Worm (Caenorhabditis elegans) whole organism, young adult: ENCODE data around the gene F54B8.1.
"Not testable (repeated sequence)": the region's sequence is repeated elsewhere in the genome, so short reads cannot be mapped to it uniquely, and the experiment has no call there.

Experiments
- B0035.1 ChIP-seq: sonication (generic microtip); optimal IDR thresholded peaks from 2 replicates; lab custom pipeline; 2016; ENCODE audit warnings: missing genetic modification characterization, mild to moderate bottlenecking, missing compliant biosample characterization, missing genotype, missing genetic modification reagents
- C17E4.6 ChIP-seq: fragments of 200-800 bp; sonication (Bioruptor generic); IDR thresholded peaks from 2 replicates; pipeline ENCODE4 v1.3.6; 2022; ENCODE audit warnings: missing genetic modification reagents, missing genetic modification characterization, missing compliant biosample characterization
- F22D6.2 ChIP-seq: sonication (generic microtip); optimal IDR thresholded peaks from 2 replicates; lab custom pipeline; 2016; ENCODE audit warnings: mild to moderate bottlenecking, missing genetic modification characterization, missing compliant biosample characterization
- F52B5.7 ChIP-seq: sonication (generic microtip); optimal IDR thresholded peaks from 2 replicates; lab custom pipeline; 2016; ENCODE audit warnings: mild to moderate bottlenecking, missing genetic modification characterization, missing compliant biosample characterization
- T07F8.4 ChIP-seq: sonication (generic microtip); optimal IDR thresholded peaks from 2 replicates; lab custom pipeline; 2016; ENCODE audit warnings: mild to moderate bottlenecking, missing genetic modification characterization, moderate library complexity, missing compliant biosample characterization
- Y53F4B.3 ChIP-seq: fragments of 200-800 bp; sonication (Bioruptor generic); IDR thresholded peaks from 2 replicates; pipeline ENCODE4 v1.3.6; 2022; ENCODE audit warnings: missing genetic modification reagents, missing genetic modification characterization, missing compliant biosample characterization
- Y53G8AR.9 ChIP-seq: fragments of 200-800 bp; sonication (Bioruptor generic); conservative IDR thresholded peaks from 2 replicates; pipeline ENCODE4 v1.3.6; 2022; ENCODE audit warnings: missing genetic modification reagents, missing genetic modification characterization, missing compliant biosample characterization
- akir-1 ChIP-seq: fragments of 200-800 bp; sonication (Bioruptor generic); optimal IDR thresholded peaks from 2 replicates; lab custom pipeline; 2018; ENCODE audit warnings: mild to moderate bottlenecking, missing genetic modification characterization, moderate library complexity, missing compliant biosample characterization
- atf-7 ChIP-seq: sonication (generic microtip); optimal IDR thresholded peaks from 2 replicates; lab custom pipeline; 2017; ENCODE audit warnings: mild to moderate bottlenecking, missing genetic modification characterization, missing compliant biosample characterization
- athp-1 ChIP-seq: sonication (generic microtip); optimal IDR thresholded peaks from 2 replicates; lab custom pipeline; 2017; ENCODE audit warnings: mild to moderate bottlenecking, missing genetic modification characterization, missing compliant biosample characterization
- attf-5 ChIP-seq: fragments of 200-800 bp; sonication (Bioruptor generic); optimal IDR thresholded peaks from 2 replicates; lab custom pipeline; 2018; ENCODE audit warnings: mild to moderate bottlenecking, missing genetic modification characterization, missing compliant biosample characterization
- bed-1 ChIP-seq: fragments of 200-800 bp; sonication (Bioruptor generic); IDR thresholded peaks from 2 replicates; pipeline ENCODE4 v1.3.6; 2022; ENCODE audit warnings: missing genetic modification reagents, missing genetic modification characterization, missing compliant biosample characterization
- bed-2 ChIP-seq: fragments of 200-800 bp; sonication (Bioruptor generic); IDR thresholded peaks from 2 replicates; pipeline ENCODE4 v1.3.6; 2022; ENCODE audit warnings: missing genetic modification reagents, missing genetic modification characterization, missing compliant biosample characterization
- efl-1 ChIP-seq: fragments of 150-350 bp; optimal IDR thresholded peaks from 2 replicates; lab custom pipeline; 2014; ENCODE audit warnings: missing biosample characterization, missing genetic modification reagents, missing genetic modification characterization
- ekl-4 ChIP-seq: fragments of 200-800 bp; sonication (Bioruptor generic); IDR thresholded peaks from 2 replicates; pipeline ENCODE4 v1.3.6; 2022; ENCODE audit warnings: missing genetic modification reagents, missing genetic modification characterization, missing compliant biosample characterization
- him-1 ChIP-seq: sonication (generic microtip); optimal IDR thresholded peaks from 2 replicates; lab custom pipeline; 2016; ENCODE audit warnings: missing genotype, missing genetic modification reagents, missing genetic modification characterization, missing compliant biosample characterization
- hlh-12 ChIP-seq: sonication (generic microtip); optimal IDR thresholded peaks from 2 replicates; lab custom pipeline; 2016; ENCODE audit warnings: missing genetic modification characterization, missing compliant biosample characterization
- hmg-1.2 ChIP-seq: fragments of 200-800 bp; sonication (Bioruptor generic); IDR thresholded peaks from 2 replicates; pipeline ENCODE4 v1.3.6; 2022; ENCODE audit warnings: missing genetic modification reagents, missing genetic modification characterization, missing compliant biosample characterization
- madf-8 ChIP-seq: fragments of 200-800 bp; sonication (Bioruptor generic); conservative IDR thresholded peaks from 2 replicates; pipeline ENCODE4 v1.3.6; 2022; ENCODE audit warnings: missing genetic modification reagents, missing genetic modification characterization, missing compliant biosample characterization
- mes-4 ChIP-seq: sonication (generic microtip); optimal IDR thresholded peaks from 2 replicates; lab custom pipeline; 2016; ENCODE audit warnings: missing genotype, missing genetic modification characterization, missing compliant biosample characterization
- mxl-1 ChIP-seq: sonication (generic microtip); optimal IDR thresholded peaks from 2 replicates; lab custom pipeline; 2016; ENCODE audit warnings: missing genetic modification characterization, missing compliant biosample characterization
- nfya-2 ChIP-seq: fragments of 200-800 bp; sonication (Bioruptor generic); IDR thresholded peaks from 2 replicates; pipeline ENCODE4 v1.3.6; 2022; ENCODE audit warnings: missing genetic modification reagents, missing genetic modification characterization, missing compliant biosample characterization
- nhr-179 ChIP-seq: sonication (generic microtip); optimal IDR thresholded peaks from 2 replicates; lab custom pipeline; 2016; ENCODE audit warnings: mild to moderate bottlenecking, missing genetic modification characterization, missing compliant biosample characterization
- rec-8 ChIP-seq, 2 experiments: sonication (generic microtip); optimal IDR thresholded peaks; 2 replicates each; lab custom pipeline; 2016; ENCODE audit warnings: mild to moderate bottlenecking in 2 of 2, missing genetic modification characterization in 2 of 2, missing genetic modification reagents in 2 of 2, missing genotype in 2 of 2, missing biosample characterization in 1 of 2, missing compliant biosample characterization in 1 of 2, moderate library complexity in 1 of 2
- repo-1 ChIP-seq: sonication (generic microtip); optimal IDR thresholded peaks from 2 replicates; lab custom pipeline; 2017; ENCODE audit warnings: mild to moderate bottlenecking, missing genetic modification characterization, missing compliant biosample characterization
- rpc-1 ChIP-seq, 2 experiments: fragments of 150-350 bp in 1 of 2; sonication (generic microtip) in 1 of 2; optimal IDR thresholded peaks; 2 replicates each; lab custom pipeline; 2014 to 2018; ENCODE audit warnings: missing biosample characterization in 1 of 2, missing genetic modification characterization in 1 of 2, missing genetic modification reagents in 1 of 2, missing genotype in 1 of 2
- snpc-1.3 ChIP-seq: sonication (generic microtip); optimal IDR thresholded peaks from 2 replicates; lab custom pipeline; 2017; ENCODE audit warnings: missing genetic modification characterization, mild to moderate bottlenecking, missing compliant biosample characterization, antibody characterized with exemption, moderate library complexity, missing genotype, missing genetic modification reagents; ENCODE audit not compliant: insufficient read depth
- snpc-3.4 ChIP-seq: sonication (generic microtip); optimal IDR thresholded peaks from 2 replicates; lab custom pipeline; 2017; ENCODE audit warnings: missing genetic modification characterization, mild to moderate bottlenecking, missing compliant biosample characterization, antibody characterized with exemption, moderate library complexity, missing genotype, missing genetic modification reagents
- tbp1 ChIP-seq: fragments of 200-800 bp; sonication (Bioruptor generic); optimal IDR thresholded peaks from 2 replicates; lab custom pipeline; 2018; ENCODE audit warnings: mild to moderate bottlenecking, missing genetic modification characterization, missing compliant biosample characterization
- tbx-9 ChIP-seq: sonication (generic microtip); optimal IDR thresholded peaks from 2 replicates; lab custom pipeline; 2016; ENCODE audit warnings: borderline replicate concordance, missing genetic modification characterization, inconsistent platforms, missing compliant biosample characterization
- unc-130 ChIP-seq: sonication (generic microtip); optimal IDR thresholded peaks from 2 replicates; lab custom pipeline; 2016; ENCODE audit warnings: missing genetic modification reagents, missing genetic modification characterization, missing compliant biosample characterization
- zfh-2 ChIP-seq: fragments of 200-800 bp; sonication (Bioruptor generic); conservative IDR thresholded peaks from 2 replicates; pipeline ENCODE4 v1.3.6; 2022; ENCODE audit warnings: missing genetic modification reagents, missing genetic modification characterization, missing compliant biosample characterization
- zim-3 ChIP-seq: sonication (generic microtip); optimal IDR thresholded peaks from 2 replicates; lab custom pipeline; 2017; ENCODE audit warnings: mild to moderate bottlenecking, missing genetic modification characterization, moderate library complexity, missing compliant biosample characterization
- ztf-18 ChIP-seq: sonication (generic microtip); optimal IDR thresholded peaks from 2 replicates; lab custom pipeline; 2016; ENCODE audit warnings: missing genotype, mild to moderate bottlenecking, missing genetic modification characterization, missing compliant biosample characterization
- ztf-22 ChIP-seq: fragments of 200-800 bp; sonication (Bioruptor generic); optimal IDR thresholded peaks from 2 replicates; lab custom pipeline; 2018; ENCODE audit warnings: mild to moderate bottlenecking, missing genetic modification characterization, moderate library complexity, missing compliant biosample characterization
- ztf-26 ChIP-seq: sonication (generic microtip); optimal IDR thresholded peaks from 2 replicates; lab custom pipeline; 2017; ENCODE audit warnings: missing genetic modification characterization, missing compliant biosample characterization

The F54B8.1 gene

ce11 chrV:15803748-15804147 is 6.8 kb upstream of the F54B8.1 start, which contains the start of gene T26E4.18:
T26E4.18 (minus strand) TSS chrV:15803848.
- not testable (repeated sequence) for TF ChIP-seq ztf-26 (tag; lab: Kevin White, UChicago); mes-4 (tag; lab: Kevin White, UChicago); madf-8
- TF ChIP-seq, all 124 proteins: peak for 0; not testable (repeated sequence) for 124

- not testable (repeated sequence) for TF ChIP-seq ztf-18 (tag; lab: Kevin White, UChicago); mes-4 (tag; lab: Kevin White, UChicago); nhr-179
- TF ChIP-seq, all 124 proteins: peak for 0; not testable (repeated sequence) for 124
Observed at ce11 chrV:15807420-15807819, 3.1 kb upstream of the F54B8.1 start, which contains the start of gene srsx-38. srsx-38 (minus strand) TSS chrV:15807520.

ce11 chrV:15809543-15809942 is 1.0 kb upstream of the F54B8.1 start, which contains the start of gene srsx-36:
srsx-36 (minus strand) TSS chrV:15809643.
- no peak for TF ChIP-seq nfya-2 (GFP tag; lab: Robert Waterston, UW)
- no peak for TF ChIP-seq nhr-179
- TF ChIP-seq Y53G8AR.9 (GFP tag; lab: Robert Waterston, UW): no peak
- no peak for TF ChIP-seq repo-1 (tag; lab: Kevin White, UChicago)
- TF ChIP-seq C17E4.6 (GFP tag; lab: Robert Waterston, UW): no peak
- no peak for TF ChIP-seq him-1 (tag; lab: Kevin White, UChicago)
- TF ChIP-seq unc-130: no peak
- no peak for TF ChIP-seq F22D6.2 (tag; lab: Kevin White, UChicago)
- no peak for TF ChIP-seq atf-7 (tag; lab: Kevin White, UChicago)
- no peak for TF ChIP-seq snpc-3.4
- no peak for TF ChIP-seq ekl-4 (GFP tag; lab: Robert Waterston, UW)

DNA sequence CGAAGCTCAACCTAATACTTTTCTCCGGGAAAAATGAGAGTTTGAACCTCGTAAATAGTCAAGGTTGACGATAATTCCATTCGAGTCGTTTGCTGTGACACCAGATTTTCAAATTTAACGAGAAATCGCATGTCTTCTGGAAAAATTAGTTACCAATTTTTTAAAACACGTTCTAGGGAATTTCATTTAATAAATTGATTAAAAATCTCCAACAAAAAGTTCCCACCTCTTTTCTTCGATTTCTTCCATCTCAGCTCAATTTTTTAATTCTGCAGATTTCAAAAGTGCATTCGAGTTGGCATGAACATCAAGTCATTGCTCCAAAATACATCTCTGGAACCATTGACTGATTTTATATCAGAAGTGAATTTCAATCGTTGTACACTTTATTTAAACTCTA is 1.4 kb downstream of the F54B8.1 start, which contains the start of gene nhr-282:
Gene nhr-282, plus strand, starts transcription at position 301 of the 400 bp plus-strand sequence.
- TF ChIP-seq mxl-1 (tag; lab: Kevin White, UChicago); F52B5.7 (tag; lab: Kevin White, UChicago); bed-2 (GFP tag; lab: Robert Waterston, UW): not testable (repeated sequence)

DNA sequence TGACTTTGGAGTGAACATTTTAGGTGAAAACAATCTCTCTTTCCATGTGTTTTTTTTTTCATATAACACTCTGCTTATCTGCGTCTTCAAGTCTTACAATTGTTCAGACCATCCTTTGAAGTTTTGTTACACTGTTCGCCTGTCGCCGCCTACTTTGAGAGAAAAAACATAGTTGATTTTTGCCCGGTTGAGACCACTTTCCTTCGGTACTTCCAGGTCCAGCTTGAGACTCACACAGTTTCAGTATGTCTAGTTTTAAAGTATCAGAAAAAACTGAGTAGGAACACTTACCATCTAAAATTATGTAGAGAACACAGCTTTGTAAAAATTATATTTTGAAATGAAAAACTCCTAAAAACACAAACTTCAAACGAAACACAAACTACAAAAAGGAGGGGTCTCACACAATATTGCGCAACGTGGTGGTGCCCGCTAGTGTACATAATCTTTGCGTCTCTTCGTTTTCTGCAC is 5.5 kb downstream of the F54B8.1 start, which contains the start of the genes fbxa-69 and F54B8.4:
Gene fbxa-69, minus strand, starts transcription at position 10 of the 471 bp plus-strand sequence.
Gene F54B8.4, plus strand, starts transcription at position 421 of the 471 bp plus-strand sequence.
- no peak for TF ChIP-seq zim-3 (tag; lab: Kevin White, UChicago)
- no peak for TF ChIP-seq B0035.1 (tag; lab: Kevin White, UChicago)
- TF ChIP-seq athp-1 (tag; lab: Kevin White, UChicago): no peak
- TF ChIP-seq bed-1 (GFP tag; lab: Robert Waterston, UW): no peak
- peak; percentile 24; the same call in 1 of the 2 replicates for TF ChIP-seq hmg-1.2 (GFP tag; lab: Robert Waterston, UW)

DNA sequence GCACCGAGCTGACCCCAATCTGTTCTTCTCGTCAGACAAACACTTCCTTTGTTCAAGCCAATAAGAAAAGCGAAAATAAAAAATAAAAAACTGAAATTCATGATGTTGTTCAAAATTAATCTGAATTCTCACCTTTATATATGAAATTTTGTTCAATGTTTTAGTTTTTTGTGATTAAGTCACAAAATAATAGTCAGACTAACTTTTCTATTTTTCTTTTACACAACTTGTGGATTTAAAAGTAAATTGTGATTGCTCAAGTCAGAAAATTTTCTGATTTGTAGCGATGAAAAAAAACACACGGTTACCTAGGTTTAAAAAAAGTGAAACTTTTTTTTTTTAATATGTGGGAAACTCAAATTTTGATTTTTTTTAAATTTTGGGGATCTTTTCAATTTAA is 7.2 kb downstream of the F54B8.1 start, which contains the start of gene abf-3:
Gene abf-3, minus strand, starts transcription at position 101 of the 400 bp plus-strand sequence.
- TF ChIP-seq nhr-179 (no peak), tbp1 (no peak)

ce11 chrV:15819983-15820382 is 9.4 kb downstream of the F54B8.1 start, which contains the start of gene srbc-48:
srbc-48 (plus strand) TSS chrV:15820283.
- TF ChIP-seq atf-7 (tag; lab: Kevin White, UChicago) (no peak), hlh-12 (no peak), snpc-1.3 (tag; lab: Kevin White, UChicago) (no peak), efl-1 (no peak), tbx-9 (tag; lab: Kevin White, UChicago) (no peak), attf-5 (GFP tag; lab: Kevin White, UChicago) (no peak), zfh-2 (GFP tag; lab: Robert Waterston, UW) (no peak), rec-8 (tag; optimal IDR thresholded peaks at IDR 0.05; lab: Kevin White, UChicago) (no peak), madf-8 (no peak), rpc-1 (optimal IDR thresholded peaks at IDR 0.05; lab: Kevin White, UChicago) (no peak), rpc-1 (tag; optimal IDR thresholded peaks at IDR 0.05; lab: Kevin White, UChicago) (no peak), Y53F4B.3 (GFP tag; lab: Robert Waterston, UW) (no peak), ztf-22 (no peak), akir-1 (no peak), T07F8.4 (no peak)
